Fruit fly (Drosophila melanogaster): ENCODE measurements around the gene CG5681.

DNA sequence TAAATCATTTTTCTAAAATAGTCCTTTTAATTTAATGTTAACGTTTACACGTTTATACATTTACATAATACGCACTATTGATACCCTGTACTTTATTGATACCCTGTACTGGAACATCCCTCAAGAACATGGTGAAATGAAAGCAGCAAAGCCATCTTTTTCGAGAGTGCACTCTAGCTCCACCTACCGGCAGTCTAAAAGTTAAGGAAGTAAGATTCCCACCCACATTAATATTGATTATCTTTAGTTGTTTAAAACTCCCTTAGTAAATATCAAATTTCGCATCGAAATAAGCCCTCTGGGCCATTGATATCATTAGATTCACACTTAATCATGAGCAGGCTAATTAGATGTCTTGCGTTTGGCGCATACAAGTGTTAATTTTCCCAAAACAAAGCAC, 27.9 kb upstream of the CG5681 start:
- TF ChIP-seq phol (tag; optimal IDR thresholded peaks at IDR 0.05) (no peak), dmrt99B (tag; optimal IDR thresholded peaks at IDR 0.05) (no peak), Myb (GFP tag; optimal IDR thresholded peaks at IDR 0.05) (no peak), kah (GFP tag; optimal IDR thresholded peaks at IDR 0.05) (no peak), pzg (GFP tag; optimal IDR thresholded peaks at IDR 0.05) (no peak), Antp (GFP tag; optimal IDR thresholded peaks at IDR 0.05) (no peak), Hey (tag; optimal IDR thresholded peaks at IDR 0.05) (no peak), Hr3 (GFP tag; optimal IDR thresholded peaks at IDR 0.05) (no peak), BEAF-32 (GFP tag; optimal IDR thresholded peaks at IDR 0.05) (no peak), Ada2b (GFP tag; IDR thresholded peaks at IDR 0.05) (no peak), jigr1 (GFP tag; IDR thresholded peaks at IDR 0.05) (no peak), B-H1 (GFP tag; IDR thresholded peaks at IDR 0.05) (no peak), Hsf (GFP tag; optimal IDR thresholded peaks at IDR 0.05) (no peak)
